Worm (Caenorhabditis elegans): ENCODE data around the gene C40H1.8.

C40H1.8 gene

DNA sequence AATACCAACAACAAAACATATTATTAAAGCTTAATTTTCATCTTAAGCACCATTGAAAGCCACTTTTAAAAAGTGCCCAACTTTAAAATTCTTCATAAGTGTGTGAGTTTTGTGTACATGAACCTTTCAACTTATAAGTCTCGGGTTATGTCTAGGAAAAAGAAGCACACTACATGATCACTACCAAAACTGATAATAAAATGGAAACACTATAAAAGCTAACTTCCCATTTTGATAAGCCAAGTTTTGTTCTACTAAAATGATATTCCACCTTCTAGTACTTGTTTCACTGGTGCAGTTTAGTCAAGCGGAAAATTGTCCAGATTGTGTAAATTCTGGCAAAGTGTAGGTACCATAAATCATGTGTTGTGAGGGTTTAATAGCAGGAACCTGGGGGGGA lies at the start of gene C40H1.8:
TSS of gene C40H1.8 (plus strand) at position 242 of the 400 bp plus-strand sequence.
- no peak for TF ChIP-seq tab-1 (GFP tag; IDR thresholded peaks at IDR 0.05)

- TF ChIP-seq cog-1 (tag; optimal IDR thresholded peaks at IDR 0.05) (no peak), med-1 (GFP tag; optimal IDR thresholded peaks at IDR 0.05; ENCODE audit: insufficient read depth) (no peak), klf-2 (GFP tag; conservative IDR thresholded peaks at IDR 0.05) (no peak), ztf-29 (GFP tag; IDR thresholded peaks at IDR 0.05) (no peak), tab-1 (GFP tag; IDR thresholded peaks at IDR 0.05) (no peak), ztf-23 (GFP tag; IDR thresholded peaks at IDR 0.05) (no peak), T22C8.4 (GFP tag; IDR thresholded peaks at IDR 0.05) (no peak), ref-1 (GFP tag; conservative IDR thresholded peaks at IDR 0.05) (no peak), flt-1 (GFP tag; IDR thresholded peaks at IDR 0.05) (no peak)
Observed at ce11 chrIII:9269012-9269471, 45.5 kb upstream of the C40H1.8 start, which contains the start of gene clip-1. Gene clip-1, minus strand, starts transcription at chrIII:9269062.

- TF ChIP-seq flt-1 (GFP tag; IDR thresholded peaks at IDR 0.05) (no peak), cog-1 (tag; optimal IDR thresholded peaks at IDR 0.05) (no peak), klf-2 (GFP tag; conservative IDR thresholded peaks at IDR 0.05) (no peak), tab-1 (GFP tag; IDR thresholded peaks at IDR 0.05) (no peak), ztf-29 (GFP tag; IDR thresholded peaks at IDR 0.05) (no peak), ztf-23 (GFP tag; IDR thresholded peaks at IDR 0.05) (no peak), ref-1 (GFP tag; conservative IDR thresholded peaks at IDR 0.05) (no peak)
Observed at ce11 chrIII:9270183-9270582, 44.3 kb upstream of the C40H1.8 start.

DNA sequence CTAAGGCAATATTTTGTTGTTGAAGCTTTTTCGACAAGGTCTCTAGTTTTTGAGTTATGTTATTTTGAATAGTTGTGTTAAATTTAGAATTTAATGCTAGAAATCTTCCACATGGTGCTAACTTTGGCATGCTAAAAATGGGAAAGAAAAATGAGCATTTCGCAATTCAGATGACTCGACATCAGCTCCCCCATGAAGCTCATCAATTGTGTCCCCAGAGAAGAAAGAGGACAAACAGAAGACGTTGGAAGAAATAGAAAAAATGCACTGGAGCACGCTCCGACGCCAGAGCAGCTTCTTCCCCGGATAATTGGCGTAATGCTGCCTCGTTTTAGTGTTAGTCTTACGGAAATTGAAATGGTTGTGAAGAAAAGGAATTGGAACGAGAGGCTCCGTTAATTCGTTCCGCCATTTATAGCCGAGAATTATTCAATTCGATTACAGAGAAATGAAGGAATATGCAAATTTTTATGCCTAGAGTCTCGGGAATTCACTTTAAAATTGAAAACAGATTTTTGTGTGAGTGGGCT lies 43.1 kb upstream of the C40H1.8 start:
- TF ChIP-seq med-1 (GFP tag; optimal IDR thresholded peaks at IDR 0.05; ENCODE audit: insufficient read depth) (no peak), ref-1 (GFP tag; conservative IDR thresholded peaks at IDR 0.05) (no peak), klf-2 (GFP tag; conservative IDR thresholded peaks at IDR 0.05) (no peak), ztf-29 (GFP tag; IDR thresholded peaks at IDR 0.05) (no peak), T22C8.4 (GFP tag; IDR thresholded peaks at IDR 0.05) (no peak), flt-1 (GFP tag; IDR thresholded peaks at IDR 0.05) (no peak), cog-1 (tag; optimal IDR thresholded peaks at IDR 0.05) (no peak), tab-1 (GFP tag; IDR thresholded peaks at IDR 0.05) (no peak), ztf-23 (GFP tag; IDR thresholded peaks at IDR 0.05) (no peak)

DNA sequence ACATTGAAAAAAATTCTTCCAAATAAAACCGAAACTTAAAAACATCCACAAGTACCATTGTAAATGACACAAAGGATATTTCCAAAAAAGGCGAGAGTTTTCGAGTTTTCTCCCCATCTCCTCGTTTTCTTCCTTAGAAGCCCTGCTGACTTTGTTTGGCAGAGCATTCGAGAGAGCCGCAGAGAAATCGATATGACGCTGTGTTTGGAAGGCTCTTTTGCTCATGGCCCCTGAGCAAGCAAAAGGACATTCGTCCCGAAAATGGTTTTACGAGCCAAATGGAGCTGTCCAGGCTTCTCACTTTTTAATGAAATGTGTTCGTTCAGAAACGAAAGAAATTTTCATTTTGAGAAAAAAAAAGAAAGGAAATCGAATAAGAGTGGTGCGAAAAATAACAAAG lies 42.4 kb upstream of the C40H1.8 start:
- TF ChIP-seq med-1 (GFP tag; optimal IDR thresholded peaks at IDR 0.05; ENCODE audit: insufficient read depth) (no peak), tab-1 (GFP tag; IDR thresholded peaks at IDR 0.05) (no peak), flt-1 (GFP tag; IDR thresholded peaks at IDR 0.05) (no peak), ztf-29 (GFP tag; IDR thresholded peaks at IDR 0.05) (no peak), T22C8.4 (GFP tag; IDR thresholded peaks at IDR 0.05) (no peak), cog-1 (tag; optimal IDR thresholded peaks at IDR 0.05) (no peak)

- TF ChIP-seq ztf-23 (GFP tag; IDR thresholded peaks at IDR 0.05) (no peak), flt-1 (GFP tag; IDR thresholded peaks at IDR 0.05) (no peak), med-1 (GFP tag; optimal IDR thresholded peaks at IDR 0.05; ENCODE audit: insufficient read depth) (no peak), tab-1 (GFP tag; IDR thresholded peaks at IDR 0.05) (no peak), ztf-29 (GFP tag; IDR thresholded peaks at IDR 0.05) (no peak), klf-2 (GFP tag; conservative IDR thresholded peaks at IDR 0.05) (no peak), T22C8.4 (GFP tag; IDR thresholded peaks at IDR 0.05) (no peak), ref-1 (GFP tag; conservative IDR thresholded peaks at IDR 0.05) (no peak), cog-1 (tag; optimal IDR thresholded peaks at IDR 0.05) (no peak)
Observed at ce11 chrIII:9277803-9278202, 36.7 kb upstream of the C40H1.8 start.

ce11 chrIII:9281480-9281879 lies 33.0 kb upstream of the C40H1.8 start, which contains the start of gene fozi-1:
Gene fozi-1, plus strand, starts transcription at chrIII:9281780.
- TF ChIP-seq tab-1 (GFP tag; IDR thresholded peaks at IDR 0.05) (no peak), cog-1 (tag; optimal IDR thresholded peaks at IDR 0.05) (no peak), ref-1 (GFP tag; conservative IDR thresholded peaks at IDR 0.05) (no peak), ztf-23 (GFP tag; IDR thresholded peaks at IDR 0.05) (no peak), flt-1 (GFP tag; IDR thresholded peaks at IDR 0.05) (no peak), ztf-29 (GFP tag; IDR thresholded peaks at IDR 0.05) (no peak), T22C8.4 (GFP tag; IDR thresholded peaks at IDR 0.05) (no peak), med-1 (GFP tag; optimal IDR thresholded peaks at IDR 0.05; ENCODE audit: insufficient read depth) (no peak), klf-2 (GFP tag; conservative IDR thresholded peaks at IDR 0.05) (no peak)

DNA sequence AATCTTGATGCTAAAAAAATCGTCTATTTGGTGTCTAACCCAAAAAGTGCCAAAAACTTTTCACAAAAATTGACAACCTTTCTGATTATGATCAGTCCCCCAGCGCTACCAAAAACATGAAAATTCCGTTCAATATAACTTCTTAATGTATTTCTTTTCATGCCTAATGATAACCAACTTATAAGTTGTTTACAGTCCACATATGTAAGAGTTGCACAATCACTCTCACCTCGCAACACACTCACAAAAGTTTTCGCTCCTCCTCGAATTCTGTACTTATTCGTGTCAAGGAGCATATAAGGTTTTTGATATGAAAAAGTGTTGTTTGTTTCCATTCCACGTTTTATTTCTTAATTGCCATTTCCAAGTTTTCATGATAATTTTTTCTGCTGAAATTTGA lies 26.0 kb upstream of the C40H1.8 start:
- no peak for TF ChIP-seq ztf-23 (GFP tag; IDR thresholded peaks at IDR 0.05)
- no peak for TF ChIP-seq ref-1 (GFP tag; conservative IDR thresholded peaks at IDR 0.05)
- TF ChIP-seq flt-1 (GFP tag; IDR thresholded peaks at IDR 0.05) = no peak
- no peak for TF ChIP-seq cog-1 (tag; optimal IDR thresholded peaks at IDR 0.05)
- no peak for TF ChIP-seq tab-1 (GFP tag; IDR thresholded peaks at IDR 0.05)
- no peak for TF ChIP-seq klf-2 (GFP tag; conservative IDR thresholded peaks at IDR 0.05)
- no peak for TF ChIP-seq med-1 (GFP tag; optimal IDR thresholded peaks at IDR 0.05; ENCODE audit: insufficient read depth)
- no peak for TF ChIP-seq ztf-29 (GFP tag; IDR thresholded peaks at IDR 0.05)
- no peak for TF ChIP-seq T22C8.4 (GFP tag; IDR thresholded peaks at IDR 0.05)

DNA sequence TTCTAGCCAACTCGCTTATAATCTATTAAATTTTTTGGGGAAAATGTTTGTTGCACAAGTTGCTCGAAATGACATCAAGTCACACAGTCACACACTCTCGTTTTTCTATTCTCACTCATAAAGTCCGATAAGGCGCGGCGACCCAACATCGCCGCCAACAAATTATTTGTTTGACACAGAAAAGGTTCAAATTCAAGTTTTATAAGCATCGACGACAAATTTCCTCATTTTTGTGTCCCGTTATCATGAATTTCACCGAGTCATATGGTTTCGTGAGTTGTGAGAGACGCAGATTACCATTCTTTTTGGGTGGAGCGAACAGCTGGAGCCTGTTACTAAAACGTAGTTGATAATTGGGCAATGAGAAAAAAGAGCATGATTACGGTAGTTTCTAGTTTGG lies 24.7 kb upstream of the C40H1.8 start:
- TF ChIP-seq ztf-23 (GFP tag; IDR thresholded peaks at IDR 0.05) = no peak
- TF ChIP-seq tab-1 (GFP tag; IDR thresholded peaks at IDR 0.05) = no peak
- no peak for TF ChIP-seq flt-1 (GFP tag; IDR thresholded peaks at IDR 0.05)
- no peak for TF ChIP-seq T22C8.4 (GFP tag; IDR thresholded peaks at IDR 0.05)

ce11 chrIII:9297345-9297744 lies 17.2 kb upstream of the C40H1.8 start, which contains the start of gene K01B6.4:
Gene K01B6.4, minus strand, starts transcription at chrIII:9297445.
- TF ChIP-seq ref-1 (GFP tag; conservative IDR thresholded peaks at IDR 0.05) (no peak), ztf-29 (GFP tag; IDR thresholded peaks at IDR 0.05) (no peak), klf-2 (GFP tag; conservative IDR thresholded peaks at IDR 0.05) (no peak), cog-1 (tag; optimal IDR thresholded peaks at IDR 0.05) (no peak), flt-1 (GFP tag; IDR thresholded peaks at IDR 0.05) (no peak), med-1 (GFP tag; optimal IDR thresholded peaks at IDR 0.05; ENCODE audit: insufficient read depth) (no peak), tab-1 (GFP tag; IDR thresholded peaks at IDR 0.05) (no peak), ztf-23 (GFP tag; IDR thresholded peaks at IDR 0.05) (no peak), T22C8.4 (GFP tag; IDR thresholded peaks at IDR 0.05) (no peak)
